Worm (Caenorhabditis elegans): Measurements from ENCODE around the gene K07F5.7.

DNA sequence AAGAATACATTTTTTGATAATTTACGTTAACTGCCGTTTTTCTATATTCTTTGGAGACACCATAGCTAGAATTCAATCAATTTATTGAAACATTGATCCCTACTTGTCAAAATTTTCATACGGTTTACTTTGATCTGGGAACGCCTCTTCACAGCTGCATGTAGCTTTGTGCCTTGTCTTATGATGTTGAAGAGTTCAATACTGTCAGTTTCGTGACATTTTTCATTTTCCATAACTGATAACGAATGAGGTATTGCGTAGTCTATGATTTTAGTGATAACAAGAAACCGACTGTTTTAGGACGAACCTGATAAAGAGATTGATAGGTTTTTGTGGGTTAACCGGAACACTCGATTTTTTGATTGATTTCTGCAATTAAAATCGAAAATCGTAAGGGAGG lies 46.6 kb downstream of the K07F5.7 start:
- TF ChIP-seq lsy-2 (tag; optimal IDR thresholded peaks at IDR 0.05) (no peak), alr-1 (tag; optimal IDR thresholded peaks at IDR 0.05) (no peak), crh-2 (tag; optimal IDR thresholded peaks at IDR 0.05) (peak; percentile 78), egl-27 (tag; optimal IDR thresholded peaks at IDR 0.05) (no peak), elt-3 (tag; optimal IDR thresholded peaks at IDR 0.05) (no peak), nhr-6 (tag; optimal IDR thresholded peaks at IDR 0.05) (no peak), nhr-10 (tag; optimal IDR thresholded peaks at IDR 0.05) (no peak), elt-1 (tag; optimal IDR thresholded peaks at IDR 0.05) (no peak), R02D3.7 (tag; optimal IDR thresholded peaks at IDR 0.05) (no peak)
